Fruit fly (Drosophila melanogaster) whole organism, wandering third instar larva: ENCODE data around the gene CG14052.
A peak's percentile ranks its signal among the peaks of the same experiment; 100 is the strongest.

Source experiments
- Abd-B ChIP-seq: fragments of >200 bp; optimal IDR thresholded peaks from 2 replicates; lab custom pipeline; 2017; ENCODE audit warnings: missing biosample characterization, missing genetic modification characterization
- CG32264 ChIP-seq: fragments of 200-800 bp; sonication (Bioruptor generic); optimal IDR thresholded peaks from 2 replicates; lab custom pipeline; 2016; ENCODE audit warnings: missing biosample characterization, missing genetic modification characterization
- CG9705 ChIP-seq: fragments of 200-800 bp; sonication (Bioruptor generic); optimal IDR thresholded peaks from 2 replicates; lab custom pipeline; 2018; ENCODE audit warnings: missing biosample characterization, mild to moderate bottlenecking, missing genetic modification characterization
- CrebA ChIP-seq: fragments of 200-800 bp; sonication (Bioruptor generic); optimal IDR thresholded peaks from 2 replicates; lab custom pipeline; 2016; ENCODE audit warnings: missing biosample characterization, mild to moderate bottlenecking, missing genetic modification characterization, borderline replicate concordance
- Dfd ChIP-seq: fragments of >200 bp; optimal IDR thresholded peaks from 2 replicates; lab custom pipeline; 2017; ENCODE audit warnings: missing biosample characterization, missing genetic modification characterization
- Dif ChIP-seq: fragments of 200-275, 200-300 bp; sonication (Bioruptor generic); optimal IDR thresholded peaks from 2 replicates; lab custom pipeline; 2018; ENCODE audit warnings: missing biosample characterization, missing genetic modification characterization; ENCODE audit not compliant: partially characterized antibody
- GATAd ChIP-seq: sonication (Bioruptor generic); optimal IDR thresholded peaks from 2 replicates; lab custom pipeline; 2016; ENCODE audit warnings: missing biosample characterization, missing genetic modification characterization
- HLH106 ChIP-seq: fragments of 200-800 bp; optimal IDR thresholded peaks from 3 replicates; lab custom pipeline; 2019; ENCODE audit warnings: missing biosample characterization, mild to moderate bottlenecking, missing genetic modification characterization, moderate library complexity
- Hnf4 ChIP-seq: fragments of 200-800 bp; sonication (Bioruptor generic); optimal IDR thresholded peaks from 2 replicates; lab custom pipeline; 2016; ENCODE audit warnings: missing biosample characterization, mild to moderate bottlenecking, missing genetic modification characterization
- Hr78 ChIP-seq: fragments of >200 bp; optimal IDR thresholded peaks from 2 replicates; lab custom pipeline; 2017; ENCODE audit warnings: missing biosample characterization, missing genetic modification characterization
- Hr83 ChIP-seq: fragments of 200-300 bp; sonication (Bioruptor generic); optimal IDR thresholded peaks from 2 replicates; lab custom pipeline; 2016; ENCODE audit warnings: missing biosample characterization, mild to moderate bottlenecking, missing genetic modification characterization, moderate library complexity; ENCODE audit not compliant: poor library complexity, severe bottlenecking
- Jra ChIP-seq: sonication (Bioruptor generic); optimal IDR thresholded peaks from 2 replicates; lab custom pipeline; 2016; ENCODE audit warnings: missing biosample characterization, missing genetic modification characterization
- Mio ChIP-seq: sonication (Bioruptor generic); optimal IDR thresholded peaks from 2 replicates; lab custom pipeline; 2016; ENCODE audit warnings: missing biosample characterization, missing genetic modification characterization
- Myc ChIP-seq: fragments of >200 bp; optimal IDR thresholded peaks from 2 replicates; lab custom pipeline; 2017
- N ChIP-seq: fragments of >200 bp; optimal IDR thresholded peaks from 2 replicates; lab custom pipeline; 2018; ENCODE audit warnings: missing biosample characterization, missing external identifiers, missing genetic modification characterization
- OdsH ChIP-seq: fragments of 200-800 bp; sonication (Bioruptor generic); optimal IDR thresholded peaks from 2 replicates; lab custom pipeline; 2016; ENCODE audit warnings: missing biosample characterization, mild to moderate bottlenecking, missing genetic modification characterization
- Rel ChIP-seq, 2 experiments: fragments of 200-800 bp; sonication (Bioruptor generic) in 1 of 2; optimal IDR thresholded peaks; 2 replicates in 1 of 2; 3 replicates in 1 of 2; lab custom pipeline; 2016 to 2019; ENCODE audit warnings: mild to moderate bottlenecking in 2 of 2, missing biosample characterization in 2 of 2, missing genetic modification characterization in 2 of 2, moderate library complexity in 1 of 2
- Sp1 ChIP-seq: fragments of 200-800 bp; sonication (Bioruptor generic); optimal IDR thresholded peaks from 3 replicates; lab custom pipeline; 2019; ENCODE audit warnings: missing biosample characterization, mild to moderate bottlenecking, missing genetic modification characterization, moderate library complexity
- Vsx2 ChIP-seq: fragments of 200-300, 225-300 bp; sonication (Bioruptor generic); optimal IDR thresholded peaks from 2 replicates; lab custom pipeline; 2018; ENCODE audit warnings: missing biosample characterization, missing genetic modification characterization; ENCODE audit not compliant: partially characterized antibody
- br ChIP-seq: fragments of 200-800 bp; sonication (Bioruptor generic); optimal IDR thresholded peaks from 2 replicates; lab custom pipeline; 2016; ENCODE audit warnings: missing biosample characterization, missing genetic modification characterization
- brk ChIP-seq: fragments of 200-800 bp; sonication (Bioruptor generic); optimal IDR thresholded peaks from 2 replicates; lab custom pipeline; 2016; ENCODE audit warnings: missing biosample characterization, mild to moderate bottlenecking, missing genetic modification characterization
- dl ChIP-seq, 2 experiments: fragments of 175-275, 200-275 bp in 1 of 2; fragments of 200-275 bp in 1 of 2; sonication (Bioruptor generic); optimal IDR thresholded peaks; lab custom pipeline; 2018; ENCODE audit warnings: mild to moderate bottlenecking in 2 of 2, missing biosample characterization in 2 of 2, missing genetic modification characterization in 2 of 2, moderate library complexity in 2 of 2; ENCODE audit not compliant: partially characterized antibody in 2 of 2, insufficient read depth in 1 of 2
- dmrt93B ChIP-seq: fragments of 200-800 bp; sonication (Bioruptor generic); optimal IDR thresholded peaks from 2 replicates; lab custom pipeline; 2018; ENCODE audit warnings: missing biosample characterization, mild to moderate bottlenecking, missing genetic modification characterization
- dsf ChIP-seq: sonication (Bioruptor generic); optimal IDR thresholded peaks from 2 replicates; lab custom pipeline; 2016; ENCODE audit warnings: missing biosample characterization, missing genetic modification characterization, borderline replicate concordance
- ey ChIP-seq: fragments of 200-800 bp; sonication (Bioruptor generic); optimal IDR thresholded peaks from 2 replicates; lab custom pipeline; 2016; ENCODE audit warnings: missing biosample characterization, missing genetic modification characterization
- foxo ChIP-seq, 2 experiments: fragments of 200-800 bp; sonication (Bioruptor generic); optimal IDR thresholded peaks; 2 replicates in 1 of 2; 3 replicates in 1 of 2; lab custom pipeline; 2016 to 2017; ENCODE audit warnings: missing biosample characterization in 2 of 2, missing genetic modification characterization in 2 of 2
- fru ChIP-seq: fragments of 200-800 bp; sonication (Bioruptor generic); optimal IDR thresholded peaks from 3 replicates; lab custom pipeline; 2016; ENCODE audit warnings: missing biosample characterization, mild to moderate bottlenecking, missing genetic modification characterization
- h ChIP-seq: fragments of 200-800 bp; sonication (Bioruptor generic); optimal IDR thresholded peaks from 3 replicates; lab custom pipeline; 2016; ENCODE audit warnings: missing biosample characterization, mild to moderate bottlenecking, missing genetic modification characterization
- jim ChIP-seq: fragments of 175-275, 200-325 bp; sonication (Bioruptor generic); optimal IDR thresholded peaks from 2 replicates; lab custom pipeline; 2016; ENCODE audit warnings: missing biosample characterization, mild to moderate bottlenecking, missing genetic modification characterization
- lola ChIP-seq: fragments of >200 bp; optimal IDR thresholded peaks from 2 replicates; lab custom pipeline; 2017; ENCODE audit warnings: missing biosample characterization, missing genetic modification characterization
- pan ChIP-seq: fragments of >200 bp; optimal IDR thresholded peaks from 2 replicates; lab custom pipeline; 2017
- psq ChIP-seq: fragments of 200-800 bp; sonication (Bioruptor generic); optimal IDR thresholded peaks from 3 replicates; lab custom pipeline; 2017; ENCODE audit warnings: missing biosample characterization, mild to moderate bottlenecking, missing genetic modification characterization, moderate library complexity
- rgr ChIP-seq: fragments of 200-800 bp; sonication (Bioruptor generic); optimal IDR thresholded peaks from 3 replicates; lab custom pipeline; 2016; ENCODE audit warnings: missing biosample characterization, mild to moderate bottlenecking, missing genetic modification characterization
- sage ChIP-seq: fragments of 200-800 bp; sonication (Bioruptor generic); optimal IDR thresholded peaks from 2 replicates; lab custom pipeline; 2016; ENCODE audit warnings: missing biosample characterization, mild to moderate bottlenecking, missing genetic modification characterization
- sv ChIP-seq: fragments of 200-800 bp; sonication (Bioruptor generic); optimal IDR thresholded peaks from 3 replicates; lab custom pipeline; 2016; ENCODE audit warnings: missing biosample characterization, missing genetic modification characterization
- tai ChIP-seq: sonication (Bioruptor generic); optimal IDR thresholded peaks from 2 replicates; lab custom pipeline; 2016; ENCODE audit warnings: missing biosample characterization, missing genetic modification characterization
- usp ChIP-seq: fragments of >200 bp; optimal IDR thresholded peaks from 2 replicates; lab custom pipeline; 2017; ENCODE audit warnings: missing biosample characterization, missing genetic modification characterization
- woc ChIP-seq: sonication (Bioruptor generic); optimal IDR thresholded peaks from 2 replicates; lab custom pipeline; 2016; ENCODE audit warnings: missing biosample characterization, mild to moderate bottlenecking, missing genetic modification characterization

CG14052 gene

DNA sequence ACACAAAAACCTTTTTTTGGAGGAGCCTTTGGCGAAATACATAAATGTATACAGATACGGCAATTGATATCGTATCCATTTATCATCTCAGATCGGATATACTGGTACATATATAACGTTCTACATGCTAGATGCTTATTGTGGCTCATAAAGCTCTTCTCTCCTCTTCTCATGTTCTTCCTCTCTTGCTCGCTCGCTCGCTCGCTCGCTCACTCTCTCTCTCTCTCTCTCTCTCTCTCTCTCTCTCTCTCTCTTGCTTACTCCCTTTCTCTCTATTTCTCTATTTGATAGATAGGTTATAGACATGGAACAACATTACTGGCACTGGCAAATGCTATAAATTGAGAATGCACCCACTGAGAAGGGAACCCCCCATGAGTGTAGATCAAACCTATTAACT is 31.5 kb downstream of the CG14052 start:
- TF ChIP-seq Vsx2 (no peak), CG32264 (no peak), Myc (no peak), dmrt93B (GFP tag; lab: Kevin White, UChicago) (no peak), rgr (GFP tag; lab: Kevin White, UChicago) (no peak), N (GFP tag; lab: Kevin White, UChicago) (no peak), Hr78 (no peak), dsf (no peak), Hnf4 (GFP tag; lab: Kevin White, UChicago) (no peak)

DNA sequence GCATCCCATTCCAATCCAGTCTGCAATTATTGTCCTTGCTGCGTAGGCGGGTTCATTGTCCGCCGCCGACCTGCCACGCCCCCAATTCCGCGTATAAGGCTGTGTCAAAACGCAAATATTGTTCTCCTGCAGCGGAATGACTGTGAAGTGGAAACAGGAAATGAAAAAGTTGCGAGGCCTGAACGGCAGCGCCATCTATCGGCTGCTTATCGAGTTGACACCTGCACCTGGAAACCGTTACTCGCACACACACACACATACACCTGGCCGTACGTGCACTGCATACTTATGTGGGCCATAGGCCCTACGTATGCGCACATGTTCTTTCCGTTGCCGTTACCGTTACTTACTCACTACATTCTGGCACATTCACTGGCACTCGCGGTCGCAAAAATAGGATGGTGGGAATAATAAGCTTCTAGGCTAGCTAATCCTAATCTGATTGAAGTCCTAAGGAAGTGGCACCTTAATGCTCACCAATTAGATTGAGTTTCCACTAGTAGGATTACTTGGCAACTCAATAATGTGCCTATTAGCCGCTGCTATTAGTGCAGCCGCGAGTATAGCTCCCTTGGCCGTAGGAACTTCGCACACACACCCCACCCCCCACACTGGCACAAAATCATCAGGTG is 35.2 kb downstream of the CG14052 start:
- TF ChIP-seq Hr78 = no peak
- no peak for TF ChIP-seq Dif (GFP tag; lab: Kevin White, UChicago)
- no peak for TF ChIP-seq woc (GFP tag; lab: Kevin White, UChicago)
- TF ChIP-seq OdsH = no peak
- TF ChIP-seq, all 38 proteins: peak for 0

DNA sequence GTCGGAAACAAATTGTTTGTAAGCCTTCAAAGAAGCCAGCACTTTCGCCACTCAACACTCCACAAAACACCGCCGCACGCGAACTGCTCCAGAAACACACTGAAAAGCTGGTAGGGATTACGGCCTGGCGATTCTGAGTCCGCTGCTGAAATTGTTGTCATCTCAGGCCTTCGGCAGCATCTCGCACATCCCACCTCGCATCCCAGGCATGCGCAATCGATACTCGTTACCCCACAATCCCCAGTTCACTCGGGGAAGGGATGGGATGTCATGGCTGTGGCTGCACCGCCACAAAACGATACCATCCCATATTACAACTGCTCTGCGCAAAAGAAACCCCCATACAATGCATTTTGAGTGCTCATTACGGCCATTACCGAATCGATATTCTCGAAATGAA is 36.2 kb downstream of the CG14052 start, which contains the start of gene CG3078:
Gene CG3078, minus strand, starts transcription at position 101 of the 400 bp plus-strand sequence.
- no peak for TF ChIP-seq woc (GFP tag; lab: Kevin White, UChicago)
- TF ChIP-seq br (GFP tag; lab: Kevin White, UChicago) = no peak
- no peak for TF ChIP-seq Dfd
- TF ChIP-seq sage = no peak
- TF ChIP-seq dsf = no peak
- no peak for TF ChIP-seq ey (GFP tag; lab: Kevin White, UChicago)
- no peak for TF ChIP-seq HLH106
- no peak for TF ChIP-seq brk
- no peak for TF ChIP-seq Hr78
- no peak for TF ChIP-seq CG9705 (GFP tag; lab: Kevin White, UChicago)
- no peak for TF ChIP-seq Vsx2
- no peak for TF ChIP-seq dmrt93B (GFP tag; lab: Kevin White, UChicago)
- no peak for TF ChIP-seq OdsH
- TF ChIP-seq pan (lab: Kevin White, UChicago) = no peak
- TF ChIP-seq CG32264 = no peak
- TF ChIP-seq Hnf4 (GFP tag; lab: Kevin White, UChicago) = no peak
- no peak for TF ChIP-seq N (GFP tag; lab: Kevin White, UChicago)
- TF ChIP-seq rgr (GFP tag; lab: Kevin White, UChicago) = no peak
- TF ChIP-seq, all 38 proteins: peak for 0

DNA sequence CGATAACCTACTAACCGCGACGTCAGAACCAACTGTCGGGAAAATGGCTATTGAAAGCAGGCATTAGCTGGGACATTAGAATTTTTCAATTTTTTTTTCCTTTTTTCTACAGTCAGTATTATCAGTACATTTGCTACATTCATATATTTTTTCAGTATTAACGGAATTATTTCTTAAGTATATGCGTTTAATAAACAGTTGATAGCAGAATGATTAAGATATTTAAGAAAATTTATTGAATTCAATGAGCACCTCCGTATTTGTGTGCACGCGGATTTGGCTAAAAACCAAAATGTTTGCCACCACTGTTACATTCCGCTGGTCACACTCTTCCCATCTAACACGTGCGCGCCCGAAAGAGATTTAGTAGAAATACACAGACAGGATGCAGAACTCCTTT is 39.0 kb downstream of the CG14052 start, which contains the start of the genes temp and CG3071:
Gene temp, minus strand, starts transcription at position 5 of the 400 bp plus-strand sequence.
Gene CG3071, plus strand, starts transcription at position 327 of the 400 bp plus-strand sequence.
- TF ChIP-seq sage = no peak
- TF ChIP-seq h (GFP tag; lab: Kevin White, UChicago) = peak; percentile 71
- TF ChIP-seq Sp1 = peak; percentile 65
- TF ChIP-seq Vsx2 = no peak
- TF ChIP-seq Hr83 = no peak
- peak; percentile 62 for TF ChIP-seq rgr (GFP tag; lab: Kevin White, UChicago)
- TF ChIP-seq HLH106 = peak; percentile 80
- peak in 1 of 2 experiments; percentile 79 for TF ChIP-seq foxo (GFP tag; optimal IDR thresholded peaks at IDR 0.05; lab: Kevin White, UChicago)
- TF ChIP-seq Jra (GFP tag; lab: Kevin White, UChicago) = peak; percentile 54
- peak; percentile 65 for TF ChIP-seq OdsH
- no peak for TF ChIP-seq tai
- no peak for TF ChIP-seq usp (GFP tag; lab: Kevin White, UChicago)
- TF ChIP-seq lola (GFP tag; lab: Kevin White, UChicago) = no peak
- TF ChIP-seq dmrt93B (GFP tag; lab: Kevin White, UChicago) = peak; percentile 58
- no peak for TF ChIP-seq Mio (GFP tag; lab: Kevin White, UChicago)
- no peak for TF ChIP-seq GATAd (GFP tag; lab: Kevin White, UChicago)
- TF ChIP-seq jim (GFP tag; lab: Kevin White, UChicago) = no peak
- TF ChIP-seq CG32264 = no peak
- TF ChIP-seq brk = no peak
- peak; percentile 92 for TF ChIP-seq woc (GFP tag; lab: Kevin White, UChicago)
- no peak for TF ChIP-seq dl (GFP tag; optimal IDR thresholded peaks at IDR 0.05; lab: Kevin White, UChicago; ENCODE audit: insufficient read depth in 1 of 2, partially characterized antibody in 2 of 2)
- no peak for TF ChIP-seq Rel (GFP tag; optimal IDR thresholded peaks at IDR 0.05; lab: Kevin White, UChicago)
- TF ChIP-seq Rel (tag; optimal IDR thresholded peaks at IDR 0.05; lab: Kevin White, UChicago) = peak; percentile 39
- no peak for TF ChIP-seq Dif (GFP tag; lab: Kevin White, UChicago)
- TF ChIP-seq CrebA (GFP tag; lab: Kevin White, UChicago) = no peak
- TF ChIP-seq N (GFP tag; lab: Kevin White, UChicago) = no peak
- no peak for TF ChIP-seq Hr78
- TF ChIP-seq fru (GFP tag; lab: Kevin White, UChicago) = peak; percentile 71
- TF ChIP-seq Hnf4 (GFP tag; lab: Kevin White, UChicago) = no peak
- peak; percentile 59 for TF ChIP-seq br (GFP tag; lab: Kevin White, UChicago)
- peak; percentile 98 for TF ChIP-seq Myc
- TF ChIP-seq psq (GFP tag; lab: Kevin White, UChicago) = peak; percentile 58
- TF ChIP-seq ey (GFP tag; lab: Kevin White, UChicago) = peak; percentile 73
- no peak for TF ChIP-seq Dfd
- no peak for TF ChIP-seq Abd-B (GFP tag; lab: Kevin White, UChicago)
- no peak for TF ChIP-seq pan (lab: Kevin White, UChicago)
- no peak for TF ChIP-seq dsf
- TF ChIP-seq sv (GFP tag; lab: Kevin White, UChicago) = peak; percentile 40
- peak; percentile 71 for TF ChIP-seq CG9705 (GFP tag; lab: Kevin White, UChicago)
- TF ChIP-seq, all 38 proteins: peak for 17
